Fruit fly (Drosophila melanogaster) whole organism, embryonic: Measurements from ENCODE around the gene LysRS.

Experiments
- Atf6 ChIP-seq: fragments of 200-800 bp; sonication (Bioruptor generic); IDR thresholded peaks from 2 replicates; pipeline ENCODE4 v1.3.6; 2022; ENCODE audit warnings: missing biosample characterization, missing genetic modification characterization
- CG10321 ChIP-seq: fragments of 200-800 bp; sonication (Bioruptor generic); IDR thresholded peaks from 2 replicates; pipeline ENCODE4 v1.3.6; 2022; ENCODE audit warnings: missing biosample characterization, missing genetic modification characterization
- CG11247 ChIP-seq: fragments of 200-800 bp; sonication (Bioruptor generic); IDR thresholded peaks from 2 replicates; pipeline ENCODE4 v1.3.6; 2022; ENCODE audit warnings: missing biosample characterization, missing genetic modification characterization
- CG11695 ChIP-seq: fragments of 200-800 bp; sonication (Bioruptor generic); IDR thresholded peaks from 3 replicates; pipeline ENCODE4 v1.3.6; 2022; ENCODE audit warnings: missing biosample characterization, missing genetic modification characterization
- CG13894 ChIP-seq: fragments of 200-800 bp; sonication (Bioruptor generic); optimal IDR thresholded peaks from 3 replicates; lab custom pipeline; 2018; ENCODE audit warnings: missing biosample characterization, mild to moderate bottlenecking, missing genetic modification characterization, moderate library complexity
- CG15073 ChIP-seq: fragments of 200-800 bp; sonication (Bioruptor generic); optimal IDR thresholded peaks from 2 replicates; lab custom pipeline; 2016; ENCODE audit warnings: missing biosample characterization, missing genetic modification characterization
- CG15479 ChIP-seq: fragments of 200-800 bp; sonication (Bioruptor generic); optimal IDR thresholded peaks from 3 replicates; lab custom pipeline; 2019; ENCODE audit warnings: missing biosample characterization, mild to moderate bottlenecking, missing genetic modification characterization, moderate library complexity
- CG18599 ChIP-seq: fragments of 200-800 bp; sonication (Bioruptor generic); optimal IDR thresholded peaks from 3 replicates; lab custom pipeline; 2017; ENCODE audit warnings: missing biosample characterization, missing genetic modification characterization, mild to moderate bottlenecking, moderate library complexity, missing genetic modification reagents
- CG2678 ChIP-seq: fragments of 200-800 bp; sonication (Bioruptor generic); optimal IDR thresholded peaks from 3 replicates; lab custom pipeline; 2019; ENCODE audit warnings: missing biosample characterization, mild to moderate bottlenecking, missing genetic modification characterization, moderate library complexity
- CG32767 ChIP-seq: fragments of 200-800 bp; sonication (Bioruptor generic); IDR thresholded peaks from 2 replicates; pipeline ENCODE4 v1.3.6; 2022; ENCODE audit warnings: missing biosample characterization, missing genetic modification characterization
- CG34224 ChIP-seq: fragments of 200-800 bp; sonication (Bioruptor generic); IDR thresholded peaks from 3 replicates; pipeline ENCODE4 v1.3.6; 2022; ENCODE audit warnings: missing biosample characterization, missing genetic modification characterization; ENCODE audit not compliant: partially characterized antibody
- CG34376 ChIP-seq: fragments of 200-800 bp; sonication (Bioruptor generic); optimal IDR thresholded peaks from 2 replicates; lab custom pipeline; 2018; ENCODE audit warnings: missing biosample characterization, mild to moderate bottlenecking, missing genetic modification characterization
- CG4707 ChIP-seq: fragments of 200-800 bp; sonication (Bioruptor generic); optimal IDR thresholded peaks from 2 replicates; lab custom pipeline; 2018; ENCODE audit warnings: missing biosample characterization, mild to moderate bottlenecking, missing genetic modification characterization, moderate library complexity
- Chrac-16 ChIP-seq: fragments of 200-800 bp; sonication (Bioruptor generic); optimal IDR thresholded peaks from 3 replicates; lab custom pipeline; 2016; ENCODE audit warnings: missing biosample characterization, missing genetic modification characterization
- D19B ChIP-seq: fragments of 200-800 bp; sonication (Bioruptor generic); optimal IDR thresholded peaks from 2 replicates; lab custom pipeline; 2017; ENCODE audit warnings: missing biosample characterization, mild to moderate bottlenecking, missing genetic modification characterization
- Dip2 ChIP-seq: fragments of 200-800 bp; sonication (Bioruptor generic); IDR thresholded peaks from 2 replicates; pipeline ENCODE4 v1.3.6; 2022; ENCODE audit warnings: missing biosample characterization, missing genetic modification characterization
- Elba2 ChIP-seq: fragments of 200-800 bp; sonication (Bioruptor generic); optimal IDR thresholded peaks from 3 replicates; lab custom pipeline; 2016; ENCODE audit warnings: missing biosample characterization, missing genetic modification characterization
- HLH54F ChIP-seq: fragments of 200-800 bp; sonication (Bioruptor generic); optimal IDR thresholded peaks from 3 replicates; lab custom pipeline; 2016; ENCODE audit warnings: missing biosample characterization, missing genetic modification characterization
- Hmr ChIP-seq: fragments of 200-800 bp; sonication (Bioruptor generic); optimal IDR thresholded peaks from 3 replicates; lab custom pipeline; 2017; ENCODE audit warnings: mild to moderate bottlenecking, missing biosample characterization, missing genetic modification reagents, missing genetic modification characterization
- Hr3 ChIP-seq: fragments of 200-800 bp; sonication (Bioruptor generic); optimal IDR thresholded peaks from 3 replicates; lab custom pipeline; 2016; ENCODE audit warnings: missing biosample characterization, missing genetic modification characterization
- NC2β ChIP-seq: fragments of 200-800 bp; sonication (Bioruptor generic); optimal IDR thresholded peaks from 2 replicates; lab custom pipeline; 2016; ENCODE audit warnings: missing biosample characterization, missing genetic modification characterization
- Oaz ChIP-seq: fragments of 200-800 bp; sonication (Bioruptor generic); IDR thresholded peaks from 2 replicates; pipeline ENCODE4 v1.3.6; 2022; ENCODE audit warnings: missing biosample characterization, missing genetic modification characterization
- Oli ChIP-seq: fragments of 200-800 bp; sonication (Bioruptor generic); optimal IDR thresholded peaks from 2 replicates; lab custom pipeline; 2018; ENCODE audit warnings: missing biosample characterization, mild to moderate bottlenecking, missing genetic modification characterization, moderate library complexity
- Ssrp ChIP-seq: fragments of 200-800 bp; sonication (Bioruptor generic); optimal IDR thresholded peaks from 2 replicates; lab custom pipeline; 2018; ENCODE audit warnings: missing biosample characterization, mild to moderate bottlenecking, missing genetic modification characterization, moderate library complexity
- al ChIP-seq: fragments of 200-800 bp; sonication (Bioruptor generic); IDR thresholded peaks from 2 replicates; pipeline ENCODE4 v1.3.6; 2022; ENCODE audit warnings: missing biosample characterization, missing genetic modification characterization
- ase ChIP-seq: fragments of 200-800 bp; sonication (Bioruptor generic); IDR thresholded peaks from 3 replicates; pipeline ENCODE4 v1.3.6; 2022; ENCODE audit warnings: missing biosample characterization, missing genetic modification characterization
- ato ChIP-seq: fragments of 200-800 bp; sonication (Bioruptor generic); IDR thresholded peaks from 2 replicates; pipeline ENCODE4 v1.3.6; 2022; ENCODE audit warnings: missing biosample characterization, missing genetic modification characterization; ENCODE audit not compliant: partially characterized antibody
- bcd ChIP-seq: fragments of 200-800 bp; sonication (Bioruptor generic); optimal IDR thresholded peaks from 2 replicates; lab custom pipeline; 2017; ENCODE audit warnings: missing biosample characterization, mild to moderate bottlenecking, missing genetic modification characterization
- cad ChIP-seq: fragments of >200 bp; optimal IDR thresholded peaks from 2 replicates; lab custom pipeline; 2017; ENCODE audit warnings: missing biosample characterization, missing genetic modification characterization
- chif ChIP-seq, 2 experiments: fragments of 200-800 bp; sonication (Bioruptor generic); optimal IDR thresholded peaks; 3 replicates each; lab custom pipeline; 2016; ENCODE audit warnings: missing biosample characterization in 2 of 2, missing genetic modification characterization in 2 of 2
- fd96Cb ChIP-seq: fragments of 200-800 bp; sonication (Bioruptor generic); optimal IDR thresholded peaks from 2 replicates; lab custom pipeline; 2018; ENCODE audit warnings: missing biosample characterization, mild to moderate bottlenecking, missing genetic modification characterization, moderate library complexity
- her ChIP-seq: fragments of 200-800 bp; sonication (Bioruptor generic); optimal IDR thresholded peaks from 2 replicates; lab custom pipeline; 2016; ENCODE audit warnings: missing biosample characterization, missing genetic modification characterization
- ind ChIP-seq: fragments of 200-800 bp; sonication (Bioruptor generic); optimal IDR thresholded peaks from 3 replicates; lab custom pipeline; 2016; ENCODE audit warnings: missing biosample characterization, missing genetic modification characterization
- jigr1 ChIP-seq: fragments of 200-800 bp; sonication (Bioruptor generic); IDR thresholded peaks from 3 replicates; pipeline ENCODE4 v1.3.6; 2022; ENCODE audit warnings: missing biosample characterization, missing genetic modification characterization
- lmd ChIP-seq: fragments of 200-800 bp; sonication (Bioruptor generic); IDR thresholded peaks from 2 replicates; pipeline ENCODE4 v1.3.6; 2022; ENCODE audit warnings: missing biosample characterization, missing genetic modification characterization
- pan ChIP-seq, 4 experiments: fragments of >200 bp in 3 of 4; fragments of 200-800 bp in 1 of 4; sonication (Bioruptor generic) in 1 of 4; optimal IDR thresholded peaks in 3 of 4; IDR thresholded peaks in 1 of 4; 2 replicates each; pipeline versions ENCODE4 v1.3.6 to Lab custom; 2017 to 2022; ENCODE audit warnings: missing biosample characterization in 2 of 4, missing genetic modification characterization in 2 of 4, mixed read lengths in 1 of 4
- pfk ChIP-seq: fragments of 200-800 bp; sonication (Bioruptor generic); optimal IDR thresholded peaks from 2 replicates; lab custom pipeline; 2018; ENCODE audit warnings: missing biosample characterization, mild to moderate bottlenecking, missing genetic modification characterization, moderate library complexity
- pho ChIP-seq: fragments of 200-800 bp; sonication (Bioruptor generic); optimal IDR thresholded peaks from 2 replicates; lab custom pipeline; 2016; ENCODE audit warnings: missing biosample characterization, missing genetic modification characterization
- pzg ChIP-seq: fragments of 200-800 bp; sonication (Bioruptor generic); optimal IDR thresholded peaks from 3 replicates; lab custom pipeline; 2018; ENCODE audit warnings: missing biosample characterization, mild to moderate bottlenecking, missing genetic modification characterization, moderate library complexity
- slou ChIP-seq: fragments of 200-800 bp; sonication (Bioruptor generic); optimal IDR thresholded peaks from 3 replicates; lab custom pipeline; 2016; ENCODE audit warnings: missing biosample characterization, missing genetic modification characterization
- sna ChIP-seq: fragments of 200-800 bp; sonication (Bioruptor generic); IDR thresholded peaks from 2 replicates; pipeline ENCODE4 v1.3.6; 2022; ENCODE audit warnings: missing biosample characterization, missing genetic modification characterization; ENCODE audit not compliant: partially characterized antibody
- so ChIP-seq: fragments of 200-800 bp; sonication (Bioruptor generic); IDR thresholded peaks from 3 replicates; pipeline ENCODE4 v1.3.6; 2022; ENCODE audit warnings: missing biosample characterization, missing genetic modification characterization
- ttk ChIP-seq: fragments of 200-800 bp; sonication (Bioruptor generic); IDR thresholded peaks from 2 replicates; pipeline ENCODE4 v2.1.2; 2022; ENCODE audit warnings: missing biosample characterization, missing genetic modification characterization
- unc-4 ChIP-seq: fragments of 200-800 bp; sonication (Bioruptor generic); IDR thresholded peaks from 2 replicates; pipeline ENCODE4 v1.3.6; 2022; ENCODE audit warnings: missing biosample characterization, missing genetic modification characterization; ENCODE audit not compliant: partially characterized antibody
- wdn ChIP-seq: fragments of 200-800 bp; sonication (Bioruptor generic); IDR thresholded peaks from 2 replicates; pipeline ENCODE4 v1.3.6; 2022; ENCODE audit warnings: missing biosample characterization, missing genetic modification characterization
- zen ChIP-seq: fragments of 200-800 bp; sonication (Bioruptor generic); optimal IDR thresholded peaks from 3 replicates; lab custom pipeline; 2018; ENCODE audit warnings: missing biosample characterization, mild to moderate bottlenecking, missing genetic modification characterization, moderate library complexity
- zf30C ChIP-seq: fragments of 200-800 bp; sonication (Bioruptor generic); optimal IDR thresholded peaks from 3 replicates; lab custom pipeline; 2018; ENCODE audit warnings: missing biosample characterization, mild to moderate bottlenecking, missing genetic modification characterization

The LysRS gene

DNA sequence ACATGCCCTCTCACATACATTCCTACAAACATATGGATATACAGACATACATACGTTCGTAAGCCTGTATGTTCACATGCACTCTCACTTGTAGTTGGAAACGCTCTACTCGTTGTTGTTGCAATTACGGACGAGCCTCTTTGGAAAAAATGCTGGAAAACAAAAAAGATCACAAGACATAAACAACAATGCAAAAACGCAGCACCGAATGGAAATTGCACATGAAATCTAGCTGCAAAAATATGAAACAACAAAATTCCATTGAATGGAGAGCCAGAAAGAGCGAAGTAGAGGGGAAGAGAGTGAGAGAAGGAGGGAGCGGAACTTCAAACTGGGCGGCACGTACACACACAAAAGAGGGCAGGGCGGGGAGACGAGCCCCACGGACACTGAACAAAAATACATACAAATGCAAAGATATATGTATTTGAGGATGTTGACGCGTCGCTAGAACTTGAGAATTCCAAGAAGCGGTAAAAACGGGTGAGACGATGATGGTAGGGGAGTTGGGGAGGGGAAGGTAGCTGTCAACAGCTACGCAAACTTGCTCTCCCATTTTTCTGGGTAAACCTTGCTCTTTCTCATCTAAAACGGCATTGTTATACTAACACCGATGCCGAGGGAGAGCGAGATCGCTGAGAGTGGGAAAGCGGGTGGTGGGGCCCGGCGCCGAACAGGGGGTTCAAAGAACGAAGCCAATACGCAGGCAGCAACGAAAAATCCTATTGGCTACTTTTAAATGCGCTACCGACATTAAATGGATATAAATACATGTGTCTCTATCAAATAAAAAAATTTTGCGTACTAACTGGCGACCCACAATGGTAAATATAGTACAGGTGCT is 24.4 kb downstream of the LysRS start (continued):
- TF ChIP-seq ato (GFP tag; lab: Robert Waterston, UW) (no peak), Chrac-16 (GFP tag; lab: Kevin White, UChicago) (no peak), so (GFP tag; lab: Robert Waterston, UW) (no peak; the same call in 2 of the 3 replicates), CG2678 (tag; lab: Kevin White, UChicago) (peak; percentile 37), D19B (peak; percentile 40), CG11247 (GFP tag; lab: Robert Waterston, UW) (peak; percentile 6; the same call in 1 of the 2 replicates), CG15073 (GFP tag; lab: Kevin White, UChicago) (no peak), bcd (GFP tag; lab: Kevin White, UChicago) (peak; percentile 48), jigr1 (GFP tag; lab: Robert Waterston, UW) (0 out of 3 replicates have a peak, but pooled peaks have one; percentile 25), sna (GFP tag; lab: Robert Waterston, UW) (no peak), CG15479 (GFP tag; lab: Kevin White, UChicago) (no peak), CG18599 (GFP tag; lab: Kevin White, UChicago) (peak; percentile 48), al (0 out of 2 replicates have a peak, but pooled peaks have one; percentile 11), Hr3 (GFP tag; lab: Kevin White, UChicago) (peak; percentile 9), pfk (GFP tag; lab: Kevin White, UChicago) (no peak), Atf6 (GFP tag; lab: Robert Waterston, UW) (no peak), pzg (GFP tag; lab: Kevin White, UChicago) (peak; percentile 4), zf30C (GFP tag; lab: Kevin White, UChicago) (peak; percentile 31), pan (optimal IDR thresholded peaks at IDR 0.05; lab: Kevin White, UChicago) (no peak), pan (GFP tag; optimal IDR thresholded peaks at IDR 0.05 in 1 of 2, IDR thresholded peaks at IDR 0.05 in 1 of 2) (peak in 1 of 2 experiments; percentile 35), Elba2 (GFP tag; lab: Kevin White, UChicago) (no peak), ttk (GFP tag; lab: Robert Waterston, UW) (peak; percentile 50; the same call in 1 of the 2 replicates), fd96Cb (tag; lab: Kevin White, UChicago) (peak; percentile 22), pho (GFP tag; lab: Kevin White, UChicago) (no peak), cad (GFP tag; lab: Kevin White, UChicago) (no peak), CG10321 (GFP tag; lab: Robert Waterston, UW) (no peak), Hmr (GFP tag; lab: Kevin White, UChicago) (peak; percentile 32), CG32767 (GFP tag; lab: Robert Waterston, UW) (peak; percentile 46; the same call in 1 of the 2 replicates), wdn (GFP tag; lab: Robert Waterston, UW) (no peak), chif (GFP tag; optimal IDR thresholded peaks at IDR 0.05; lab: Kevin White, UChicago) (no peak), Ssrp (peak; percentile 34), lmd (GFP tag; lab: Robert Waterston, UW) (peak; percentile 69; the same call in 1 of the 2 replicates), CG11695 (GFP tag; lab: Robert Waterston, UW) (0 out of 3 replicates have a peak, but pooled peaks have one; percentile 13), zen (tag; lab: Kevin White, UChicago) (no peak), Oli (peak; percentile 70), ind (GFP tag; lab: Kevin White, UChicago) (peak; percentile 46), her (no peak), ase (GFP tag; lab: Robert Waterston, UW) (no peak), NC2β (GFP tag; lab: Kevin White, UChicago) (no peak), slou (GFP tag; lab: Kevin White, UChicago) (peak; percentile 22), Dip2 (GFP tag; lab: Robert Waterston, UW) (no peak), CG34376 (GFP tag; lab: Kevin White, UChicago) (peak; percentile 86), Oaz (GFP tag; lab: Robert Waterston, UW) (0 out of 2 replicates have a peak, but pooled peaks have one; percentile 42), HLH54F (GFP tag; lab: Kevin White, UChicago) (no peak), CG4707 (GFP tag; lab: Kevin White, UChicago) (no peak), CG13894 (peak; percentile 84), unc-4 (GFP tag; lab: Robert Waterston, UW) (0 out of 2 replicates have a peak, but pooled peaks have one; percentile 29), CG34224 (GFP tag; lab: Robert Waterston, UW) (peak; percentile 28; the same call in 1 of the 3 replicates)
